Fruit fly (Drosophila melanogaster): ENCODE results near the gene dgrn.

Gene dgrn

dm6 chr3R:5813157-5813659, 11.2 kb upstream of the dgrn start, which contains the start of gene CG42675:
Gene CG42675, plus strand, starts transcription at chr3R:5813609.
- TF ChIP-seq CG1620 (GFP tag; optimal IDR thresholded peaks at IDR 0.05) (no peak), CG12768 (GFP tag; optimal IDR thresholded peaks at IDR 0.05) (no peak), Mnt (GFP tag; optimal IDR thresholded peaks at IDR 0.05) (no peak), toe (GFP tag; optimal IDR thresholded peaks at IDR 0.05) (no peak), cnc (optimal IDR thresholded peaks at IDR 0.05) (no peak)

DNA sequence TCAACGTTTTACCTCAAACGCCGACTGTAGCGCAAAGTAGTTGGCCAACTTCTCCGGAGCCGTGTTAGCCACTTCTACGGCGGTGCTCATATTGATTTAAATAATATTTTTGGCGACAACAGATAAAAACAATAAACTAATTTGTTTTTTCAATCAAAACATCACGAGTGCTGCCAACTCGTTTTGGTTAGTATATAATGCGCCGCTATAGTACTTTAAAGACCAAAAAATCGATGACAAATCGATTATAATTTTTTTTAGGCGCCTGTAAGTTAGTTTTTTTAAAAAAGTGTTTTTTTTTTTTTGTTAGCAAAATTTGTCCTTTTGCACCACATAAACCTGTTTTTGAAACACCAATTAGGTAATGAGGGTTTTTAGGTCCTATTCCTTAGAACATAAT, 3.2 kb upstream of the dgrn start, which contains the start of gene Hpr1:
Hpr1 (minus strand) TSS at position 198 of the 400 bp plus-strand sequence.
- TF ChIP-seq Hr96 (GFP tag; optimal IDR thresholded peaks at IDR 0.05) (no peak), kay (GFP tag; ENCODE audit: borderline replicate concordance) (peak; percentile 86)

DNA sequence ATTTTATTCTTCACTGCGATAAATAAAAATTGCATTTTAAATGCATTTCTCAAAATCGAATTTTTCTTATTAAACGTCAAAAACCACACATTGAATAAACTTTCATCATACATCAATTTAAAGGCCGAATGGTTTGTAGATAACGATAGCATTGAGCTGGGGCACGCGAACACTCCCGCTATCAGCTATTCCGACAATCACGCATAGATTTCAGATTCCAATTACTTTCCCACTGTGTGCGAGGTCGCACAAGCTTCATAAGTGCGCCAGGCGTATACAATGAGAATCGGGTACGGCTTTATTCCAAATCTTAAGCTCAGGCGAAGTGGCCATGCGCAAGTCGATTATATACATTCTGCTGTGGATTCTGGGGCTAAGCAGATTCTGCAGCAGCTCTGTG, 2.7 kb upstream of the dgrn start, which contains the start of gene CG46303:
CG46303 (plus strand) TSS at position 223 of the 400 bp plus-strand sequence.
- TF ChIP-seq CG11617 (GFP tag; optimal IDR thresholded peaks at IDR 0.05) (no peak), toe (GFP tag; optimal IDR thresholded peaks at IDR 0.05) (no peak), CG12768 (GFP tag; optimal IDR thresholded peaks at IDR 0.05) (no peak), cic (GFP tag; optimal IDR thresholded peaks at IDR 0.05) (no peak), Hr96 (GFP tag; optimal IDR thresholded peaks at IDR 0.05) (no peak), CG33017 (tag; optimal IDR thresholded peaks at IDR 0.05) (no peak), Mnt (GFP tag; optimal IDR thresholded peaks at IDR 0.05) (no peak), Crg-1 (GFP tag; optimal IDR thresholded peaks at IDR 0.05) (no peak), CG1620 (GFP tag; optimal IDR thresholded peaks at IDR 0.05) (no peak), cnc (optimal IDR thresholded peaks at IDR 0.05) (no peak), CG5204 (GFP tag; optimal IDR thresholded peaks at IDR 0.05) (no peak)

DNA sequence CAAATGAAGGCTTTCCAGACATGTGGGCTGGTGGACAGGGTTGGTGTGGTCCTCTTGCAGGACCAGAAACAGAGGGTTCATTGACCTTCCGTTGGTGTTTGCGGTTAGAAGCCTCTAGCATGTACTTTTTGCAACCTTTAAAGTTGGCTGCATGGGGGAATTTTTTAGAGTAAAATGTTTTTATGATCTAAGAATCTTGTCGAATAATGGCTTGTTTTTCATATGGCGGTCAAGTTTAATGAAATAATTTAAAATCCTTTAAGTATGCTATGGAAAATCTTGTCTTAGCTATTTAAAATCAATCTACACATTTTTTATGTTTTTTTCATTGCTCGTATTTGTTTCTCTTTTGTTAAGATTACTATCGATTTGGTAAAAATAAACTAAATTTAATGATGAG, 5.3 kb downstream of the dgrn start, which contains the start of gene glob3:
glob3 (plus strand) TSS at position 301 of the 400 bp plus-strand sequence.
- TF ChIP-seq kay (GFP tag; ENCODE audit: borderline replicate concordance) (no peak), pad (GFP tag; optimal IDR thresholded peaks at IDR 0.05) (no peak), cic (GFP tag; optimal IDR thresholded peaks at IDR 0.05) (no peak), ovo (GFP tag; optimal IDR thresholded peaks at IDR 0.05) (no peak), CG7101 (tag; optimal IDR thresholded peaks at IDR 0.05) (no peak), CG11617 (GFP tag; optimal IDR thresholded peaks at IDR 0.05) (no peak)

dm6 chr3R:5831339-5831738, 6.9 kb downstream of the dgrn start, which contains the start of gene CG1208:
Gene CG1208, plus strand, starts transcription at chr3R:5831639.
- no peak for TF ChIP-seq ovo (GFP tag; optimal IDR thresholded peaks at IDR 0.05)
- TF ChIP-seq Crg-1 (GFP tag; optimal IDR thresholded peaks at IDR 0.05), result no peak
- no peak for TF ChIP-seq tj (GFP tag; optimal IDR thresholded peaks at IDR 0.05)
- no peak for TF ChIP-seq pad (GFP tag; optimal IDR thresholded peaks at IDR 0.05)
- TF ChIP-seq bab1 (GFP tag; optimal IDR thresholded peaks at IDR 0.05), result no peak
- TF ChIP-seq CG12768 (GFP tag; optimal IDR thresholded peaks at IDR 0.05), result no peak
- no peak for TF ChIP-seq CG7045 (GFP tag; optimal IDR thresholded peaks at IDR 0.05)
- no peak for TF ChIP-seq CG33017 (tag; optimal IDR thresholded peaks at IDR 0.05)
- no peak for TF ChIP-seq CG11617 (GFP tag; optimal IDR thresholded peaks at IDR 0.05)
- TF ChIP-seq cic (GFP tag; optimal IDR thresholded peaks at IDR 0.05), result no peak
- TF ChIP-seq Hr96 (GFP tag; optimal IDR thresholded peaks at IDR 0.05), result no peak
- TF ChIP-seq kay (GFP tag; ENCODE audit: borderline replicate concordance), result no peak
- TF ChIP-seq CG5204 (GFP tag; optimal IDR thresholded peaks at IDR 0.05), result no peak
- TF ChIP-seq CG7101 (tag; optimal IDR thresholded peaks at IDR 0.05), result no peak

- peak; percentile 68 for TF ChIP-seq cic (GFP tag; optimal IDR thresholded peaks at IDR 0.05)
- TF ChIP-seq CG7045 (GFP tag; optimal IDR thresholded peaks at IDR 0.05), result no peak
- no peak for TF ChIP-seq CG14711 (tag; optimal IDR thresholded peaks at IDR 0.05)
- peak; percentile 1 for TF ChIP-seq Hr96 (GFP tag; optimal IDR thresholded peaks at IDR 0.05)
- no peak for TF ChIP-seq Clk (GFP tag; optimal IDR thresholded peaks at IDR 0.05)
- no peak for TF ChIP-seq cnc (optimal IDR thresholded peaks at IDR 0.05)
Observed at dm6 chr3R:5832345-5832981, 8.0 kb downstream of the dgrn start.

- peak; percentile 60 for TF ChIP-seq Clk (GFP tag; optimal IDR thresholded peaks at IDR 0.05)
- TF ChIP-seq CG12768 (GFP tag; optimal IDR thresholded peaks at IDR 0.05), result peak; percentile 77
- peak; percentile 62 for TF ChIP-seq CG11617 (GFP tag; optimal IDR thresholded peaks at IDR 0.05)
- TF ChIP-seq CG7045 (GFP tag; optimal IDR thresholded peaks at IDR 0.05), result peak; percentile 90
- TF ChIP-seq Mnt (GFP tag; optimal IDR thresholded peaks at IDR 0.05), result peak; percentile 69
- peak; percentile 84 for TF ChIP-seq CG33017 (tag; optimal IDR thresholded peaks at IDR 0.05)
- peak; percentile 43 for TF ChIP-seq Crg-1 (GFP tag; optimal IDR thresholded peaks at IDR 0.05)
- peak; percentile 44 for TF ChIP-seq cic (GFP tag; optimal IDR thresholded peaks at IDR 0.05)
- TF ChIP-seq CG14711 (tag; optimal IDR thresholded peaks at IDR 0.05), result peak; percentile 62
- TF ChIP-seq CG7101 (tag; optimal IDR thresholded peaks at IDR 0.05), result peak; percentile 60
- TF ChIP-seq tj (GFP tag; optimal IDR thresholded peaks at IDR 0.05), result peak; percentile 51
- TF ChIP-seq pad (GFP tag; optimal IDR thresholded peaks at IDR 0.05), result peak; percentile 14
- TF ChIP-seq kay (GFP tag; ENCODE audit: borderline replicate concordance), result peak; percentile 78
- no peak for TF ChIP-seq ovo (GFP tag; optimal IDR thresholded peaks at IDR 0.05)
- TF ChIP-seq CG5204 (GFP tag; optimal IDR thresholded peaks at IDR 0.05), result peak; percentile 87
- TF ChIP-seq bab1 (GFP tag; optimal IDR thresholded peaks at IDR 0.05), result peak; percentile 17
- no peak for TF ChIP-seq cnc (optimal IDR thresholded peaks at IDR 0.05)
- TF ChIP-seq Hr96 (GFP tag; optimal IDR thresholded peaks at IDR 0.05), result peak; percentile 84
- peak; percentile 45 for TF ChIP-seq CG1620 (GFP tag; optimal IDR thresholded peaks at IDR 0.05)
- peak; percentile 67 for TF ChIP-seq toe (GFP tag; optimal IDR thresholded peaks at IDR 0.05)
Observed at dm6 chr3R:5833948-5834504, 9.6 kb downstream of the dgrn start.
